Fruit fly (Drosophila melanogaster) whole organism, embryonic: ENCODE results near the gene Tengl1.

Source experiments
- CG6683 ChIP-seq: fragments of 200-800 bp; sonication (Bioruptor generic); optimal IDR thresholded peaks from 2 replicates; lab custom pipeline; 2017; ENCODE audit warnings: missing biosample characterization, mild to moderate bottlenecking, missing genetic modification characterization, missing genetic modification reagents
- CG8281 ChIP-seq: fragments of 200-800 bp; sonication (Bioruptor generic); optimal IDR thresholded peaks from 2 replicates; lab custom pipeline; 2018; ENCODE audit warnings: missing biosample characterization, mild to moderate bottlenecking, missing genetic modification characterization, moderate library complexity
- Lhr ChIP-seq: fragments of 200-800 bp; sonication (Bioruptor generic); optimal IDR thresholded peaks from 3 replicates; lab custom pipeline; 2017; ENCODE audit warnings: mild to moderate bottlenecking, missing biosample characterization, missing genetic modification reagents, missing genetic modification characterization
- Lpt ChIP-seq: fragments of >200 bp; optimal IDR thresholded peaks from 2 replicates; lab custom pipeline; 2018; ENCODE audit warnings: missing biosample characterization, missing genetic modification characterization
- cas ChIP-seq: fragments of 200-800 bp; sonication (Bioruptor generic); IDR thresholded peaks from 2 replicates; pipeline ENCODE4 v1.3.6; 2022; ENCODE audit warnings: missing biosample characterization, missing genetic modification characterization
- danr ChIP-seq: fragments of 200-800 bp; sonication (Bioruptor generic); IDR thresholded peaks from 2 replicates; pipeline ENCODE4 v1.3.6; 2022; ENCODE audit warnings: missing biosample characterization, missing genetic modification characterization
- exex ChIP-seq: fragments of 200-800 bp; sonication (Bioruptor generic); optimal IDR thresholded peaks from 4 replicates; lab custom pipeline; 2018; ENCODE audit warnings: missing biosample characterization, mild to moderate bottlenecking, missing genetic modification characterization, moderate library complexity
- fd102C ChIP-seq: fragments of 200-800 bp; sonication (Bioruptor generic); optimal IDR thresholded peaks from 2 replicates; lab custom pipeline; 2018; ENCODE audit warnings: missing biosample characterization, mild to moderate bottlenecking, missing genetic modification characterization, moderate library complexity
- fd64A ChIP-seq: fragments of 200-800 bp; sonication (Bioruptor generic); optimal IDR thresholded peaks from 3 replicates; lab custom pipeline; 2018; ENCODE audit warnings: missing biosample characterization, mild to moderate bottlenecking, missing genetic modification characterization
- gsb-n ChIP-seq: fragments of 200-800 bp; sonication (Bioruptor generic); optimal IDR thresholded peaks from 3 replicates; lab custom pipeline; 2018; ENCODE audit warnings: missing biosample characterization, mild to moderate bottlenecking, missing genetic modification characterization
- nmo ChIP-seq: fragments of 200-800 bp; sonication (Bioruptor generic); optimal IDR thresholded peaks from 2 replicates; lab custom pipeline; 2018; ENCODE audit warnings: missing biosample characterization, mild to moderate bottlenecking, missing genetic modification characterization, moderate library complexity
- pho ChIP-seq: fragments of 200-800 bp; sonication (Bioruptor generic); optimal IDR thresholded peaks from 2 replicates; lab custom pipeline; 2016; ENCODE audit warnings: missing biosample characterization, missing genetic modification characterization
- sim ChIP-seq: fragments of 200-800 bp; sonication (Bioruptor generic); IDR thresholded peaks from 2 replicates; pipeline ENCODE4 v1.3.6; 2022; ENCODE audit warnings: missing biosample characterization, missing genetic modification characterization
- zen2 ChIP-seq: fragments of 200-800 bp; sonication (Bioruptor generic); IDR thresholded peaks from 3 replicates; pipeline ENCODE4 v1.3.6; 2022; ENCODE audit warnings: missing biosample characterization, missing genetic modification characterization; ENCODE audit not compliant: partially characterized antibody

- TF ChIP-seq cas (GFP tag; lab: Robert Waterston, UW): no peak
- no peak for TF ChIP-seq CG8281 (tag; lab: Kevin White, UChicago)
- no peak for TF ChIP-seq exex (tag; lab: Kevin White, UChicago)
- TF ChIP-seq zen2 (GFP tag; lab: Robert Waterston, UW): no peak
- TF ChIP-seq nmo (GFP tag; lab: Kevin White, UChicago): no peak
- no peak for TF ChIP-seq danr (GFP tag; lab: Robert Waterston, UW)
- TF ChIP-seq gsb-n (tag; lab: Kevin White, UChicago): no peak
- TF ChIP-seq sim (GFP tag; lab: Robert Waterston, UW): no peak
- TF ChIP-seq pho (GFP tag; lab: Kevin White, UChicago): no peak
- no peak for TF ChIP-seq fd102C
- no peak for TF ChIP-seq fd64A (GFP tag; lab: Kevin White, UChicago)
- TF ChIP-seq Lhr (GFP tag; lab: Kevin White, UChicago): peak; percentile 41
- no peak for TF ChIP-seq Lpt (GFP tag; lab: Kevin White, UChicago)
- no peak for TF ChIP-seq CG6683
Observed at dm6 chr2L:2200136-2201036, 40.0 kb downstream of the Tengl1 start.
